Worm (Caenorhabditis elegans) whole organism, L1 larva: ENCODE measurements around the gene pax-2.

ENCODE experiments used
- C04F5.9 ChIP-seq: sonication (generic microtip); optimal IDR thresholded peaks from 2 replicates; lab custom pipeline; 2016; ENCODE audit warnings: missing genetic modification characterization, missing compliant biosample characterization
- aly-2 ChIP-seq: fragments of 150-350 bp; optimal IDR thresholded peaks from 2 replicates; lab custom pipeline; 2014; ENCODE audit warnings: missing biosample characterization, missing genetic modification characterization
- ama-1 ChIP-seq: fragments of 150-350 bp; optimal IDR thresholded peaks from 2 replicates; lab custom pipeline; 2014
- lin-15B ChIP-seq: fragments of 150-350 bp; sonication (generic microtip); optimal IDR thresholded peaks from 3 replicates; lab custom pipeline; 2014; ENCODE audit warnings: missing biosample characterization, missing genetic modification characterization
- mep-1 ChIP-seq: fragments of 150-350 bp; optimal IDR thresholded peaks from 2 replicates; lab custom pipeline; 2014; ENCODE audit warnings: missing biosample characterization, missing genetic modification characterization
- nhr-11 ChIP-seq: fragments of 150-350 bp; optimal IDR thresholded peaks from 2 replicates; lab custom pipeline; 2014; ENCODE audit warnings: missing biosample characterization, missing genetic modification characterization
- rnt-1 ChIP-seq: sonication (generic microtip); optimal IDR thresholded peaks from 2 replicates; lab custom pipeline; 2016; ENCODE audit warnings: mild to moderate bottlenecking, missing genetic modification characterization, moderate library complexity, missing compliant biosample characterization
- snu-23 ChIP-seq: sonication (generic microtip); optimal IDR thresholded peaks from 2 replicates; lab custom pipeline; 2016; ENCODE audit warnings: missing genetic modification characterization, missing compliant biosample characterization

ce11 chrIV:4176088-4176487 is 28.1 kb downstream of the pax-2 start, which contains the start of gene dnj-15:
- TF ChIP-seq lin-15B (tag; lab: Kevin White, UChicago) (no peak), C04F5.9 (tag; lab: Kevin White, UChicago) (no peak), aly-2 (tag; lab: Kevin White, UChicago) (no peak), ama-1 (no peak), nhr-11 (tag; lab: Kevin White, UChicago) (no peak), snu-23 (no peak), rnt-1 (tag; lab: Kevin White, UChicago) (no peak), mep-1 (tag; lab: Kevin White, UChicago) (no peak)
